Fruit fly (Drosophila melanogaster) whole organism, embryonic: ENCODE measurements around the gene CG15522.

Experiments used
- Atf6 ChIP-seq: fragments of 200-800 bp; sonication (Bioruptor generic); IDR thresholded peaks from 2 replicates; pipeline ENCODE4 v1.3.6; 2022; ENCODE audit warnings: missing biosample characterization, missing genetic modification characterization
- CG10209 ChIP-seq: fragments of 200-800 bp; sonication (Bioruptor generic); optimal IDR thresholded peaks from 3 replicates; lab custom pipeline; 2017; ENCODE audit warnings: missing biosample characterization, mild to moderate bottlenecking, missing genetic modification characterization, missing genetic modification reagents
- CG11723 ChIP-seq: fragments of 200-800 bp; sonication (Bioruptor generic); optimal IDR thresholded peaks from 2 replicates; lab custom pipeline; 2017; ENCODE audit warnings: missing biosample characterization, mild to moderate bottlenecking, missing genetic modification characterization
- CG13894 ChIP-seq: fragments of 200-800 bp; sonication (Bioruptor generic); optimal IDR thresholded peaks from 3 replicates; lab custom pipeline; 2018; ENCODE audit warnings: missing biosample characterization, mild to moderate bottlenecking, missing genetic modification characterization, moderate library complexity
- CG14014 ChIP-seq: fragments of 200-800 bp; sonication (Bioruptor generic); IDR thresholded peaks from 2 replicates; pipeline ENCODE4 v1.3.6; 2022; ENCODE audit warnings: missing biosample characterization, missing genetic modification characterization
- CG14050 ChIP-seq: fragments of 200-800 bp; sonication (Bioruptor generic); IDR thresholded peaks from 3 replicates; pipeline ENCODE4 v1.3.6; 2022; ENCODE audit warnings: missing biosample characterization, missing genetic modification characterization
- CG1529 ChIP-seq: fragments of 200-800 bp; sonication (Bioruptor generic); optimal IDR thresholded peaks from 3 replicates; lab custom pipeline; 2018; ENCODE audit warnings: missing biosample characterization, missing genetic modification characterization
- CG18599 ChIP-seq: fragments of 200-800 bp; sonication (Bioruptor generic); optimal IDR thresholded peaks from 3 replicates; lab custom pipeline; 2017; ENCODE audit warnings: missing biosample characterization, missing genetic modification characterization, mild to moderate bottlenecking, moderate library complexity, missing genetic modification reagents
- CG2120 ChIP-seq: fragments of 200-800 bp; sonication (Bioruptor generic); optimal IDR thresholded peaks from 3 replicates; lab custom pipeline; 2016; ENCODE audit warnings: missing biosample characterization, missing genetic modification characterization
- CG2129 ChIP-seq: fragments of 200-800 bp; sonication (Bioruptor generic); IDR thresholded peaks from 2 replicates; pipeline ENCODE4 v1.3.6; 2022; ENCODE audit warnings: missing biosample characterization, missing genetic modification characterization; ENCODE audit not compliant: partially characterized antibody
- CG2202 ChIP-seq: fragments of 200-800 bp; sonication (Bioruptor generic); optimal IDR thresholded peaks from 2 replicates; lab custom pipeline; 2018; ENCODE audit warnings: missing biosample characterization, mild to moderate bottlenecking, missing genetic modification characterization
- CG34224 ChIP-seq: fragments of 200-800 bp; sonication (Bioruptor generic); IDR thresholded peaks from 3 replicates; pipeline ENCODE4 v1.3.6; 2022; ENCODE audit warnings: missing biosample characterization, missing genetic modification characterization; ENCODE audit not compliant: partially characterized antibody
- CG3726 ChIP-seq: fragments of 200-800 bp; sonication (Bioruptor generic); IDR thresholded peaks from 3 replicates; pipeline ENCODE4, ENCODE4 v1.3.6; 2022; ENCODE audit warnings: missing biosample characterization, missing genetic modification characterization
- CG6813 ChIP-seq: fragments of 200-800 bp; sonication (Bioruptor generic); optimal IDR thresholded peaks from 2 replicates; lab custom pipeline; 2017; ENCODE audit warnings: missing biosample characterization, missing genetic modification characterization, mild to moderate bottlenecking, moderate library complexity, missing genetic modification reagents
- CG7745 ChIP-seq: fragments of 200-800 bp; sonication (Bioruptor generic); optimal IDR thresholded peaks from 2 replicates; lab custom pipeline; 2018; ENCODE audit warnings: missing biosample characterization, mild to moderate bottlenecking, missing genetic modification characterization, moderate library complexity
- CG9437 ChIP-seq: fragments of 200-800 bp; sonication (Bioruptor generic); optimal IDR thresholded peaks from 2 replicates; lab custom pipeline; 2018; ENCODE audit warnings: missing biosample characterization, mild to moderate bottlenecking, missing genetic modification characterization
- Camta ChIP-seq: fragments of 200-800 bp; sonication (Bioruptor generic); optimal IDR thresholded peaks from 2 replicates; lab custom pipeline; 2016; ENCODE audit warnings: missing biosample characterization, missing genetic modification characterization
- Chrac-16 ChIP-seq: fragments of 200-800 bp; sonication (Bioruptor generic); optimal IDR thresholded peaks from 3 replicates; lab custom pipeline; 2016; ENCODE audit warnings: missing biosample characterization, missing genetic modification characterization
- D19B ChIP-seq: fragments of 200-800 bp; sonication (Bioruptor generic); optimal IDR thresholded peaks from 2 replicates; lab custom pipeline; 2017; ENCODE audit warnings: missing biosample characterization, mild to moderate bottlenecking, missing genetic modification characterization
- Deaf1 ChIP-seq: fragments of 200-800 bp; optimal IDR thresholded peaks from 3 replicates; lab custom pipeline; 2019; ENCODE audit warnings: missing biosample characterization, mild to moderate bottlenecking, missing genetic modification characterization, moderate library complexity
- Fer1 ChIP-seq: fragments of 200-800 bp; sonication (Bioruptor generic); optimal IDR thresholded peaks from 2 replicates; lab custom pipeline; 2017; ENCODE audit warnings: missing biosample characterization, mild to moderate bottlenecking, missing genetic modification characterization
- Gug ChIP-seq: fragments of 200-800 bp; sonication (Bioruptor generic); IDR thresholded peaks from 4 replicates; pipeline ENCODE4 v1.3.6; 2022; ENCODE audit warnings: missing biosample characterization, missing genetic modification characterization
- Hmr ChIP-seq: fragments of 200-800 bp; sonication (Bioruptor generic); optimal IDR thresholded peaks from 3 replicates; lab custom pipeline; 2017; ENCODE audit warnings: mild to moderate bottlenecking, missing biosample characterization, missing genetic modification reagents, missing genetic modification characterization
- Hr78 ChIP-seq, 2 experiments: fragments of 200-800 bp in 1 of 2; fragments of >200 bp in 1 of 2; sonication (Bioruptor generic) in 1 of 2; optimal IDR thresholded peaks; 2 replicates each; lab custom pipeline; 2017 to 2019; ENCODE audit warnings: missing biosample characterization in 2 of 2, missing genetic modification characterization in 2 of 2, mild to moderate bottlenecking in 1 of 2, moderate library complexity in 1 of 2
- Jarid2 ChIP-seq: fragments of 200-800 bp; sonication (Bioruptor generic); optimal IDR thresholded peaks from 3 replicates; lab custom pipeline; 2017; ENCODE audit warnings: mild to moderate bottlenecking, missing biosample characterization, missing genetic modification reagents, missing genetic modification characterization
- Sry-δ ChIP-seq: fragments of 200-800 bp; sonication (Bioruptor generic); optimal IDR thresholded peaks from 2 replicates; lab custom pipeline; 2016; ENCODE audit warnings: missing biosample characterization, missing genetic modification characterization
- Taf1 ChIP-seq: fragments of 200-800 bp; sonication (Bioruptor generic); IDR thresholded peaks from 2 replicates; pipeline ENCODE4 v1.3.6; 2022; ENCODE audit warnings: missing biosample characterization, missing genetic modification characterization
- Vsx1 ChIP-seq: fragments of 200-800 bp; sonication (Bioruptor generic); optimal IDR thresholded peaks from 2 replicates; lab custom pipeline; 2017; ENCODE audit warnings: missing biosample characterization, mild to moderate bottlenecking, missing genetic modification characterization, missing genetic modification reagents
- bcd ChIP-seq: fragments of 200-800 bp; sonication (Bioruptor generic); optimal IDR thresholded peaks from 2 replicates; lab custom pipeline; 2017; ENCODE audit warnings: missing biosample characterization, mild to moderate bottlenecking, missing genetic modification characterization
- chinmo ChIP-seq: fragments of 200-800 bp; sonication (Bioruptor generic); IDR thresholded peaks from 4 replicates; pipeline ENCODE4 v1.3.6; 2022; ENCODE audit warnings: missing biosample characterization, missing genetic modification characterization; ENCODE audit not compliant: partially characterized antibody
- cwo ChIP-seq: fragments of 200-800 bp; sonication (Bioruptor generic); optimal IDR thresholded peaks from 3 replicates; lab custom pipeline; 2017; ENCODE audit warnings: missing biosample characterization, missing genetic modification characterization, mild to moderate bottlenecking, moderate library complexity, missing genetic modification reagents
- da ChIP-seq: fragments of 200-800 bp; sonication (Bioruptor generic); optimal IDR thresholded peaks from 2 replicates; lab custom pipeline; 2016; ENCODE audit warnings: missing biosample characterization, missing genetic modification characterization
- fd3F ChIP-seq: fragments of 200-800 bp; sonication (Bioruptor generic); optimal IDR thresholded peaks from 2 replicates; lab custom pipeline; 2018; ENCODE audit warnings: missing biosample characterization, mild to moderate bottlenecking, missing genetic modification characterization, moderate library complexity
- gcm ChIP-seq: fragments of 200-800 bp; sonication (Bioruptor generic); optimal IDR thresholded peaks from 2 replicates; lab custom pipeline; 2019; ENCODE audit warnings: missing biosample characterization, mild to moderate bottlenecking, missing genetic modification characterization, moderate library complexity
- hbn ChIP-seq: fragments of 200-800 bp; sonication (Bioruptor generic); IDR thresholded peaks from 2 replicates; pipeline ENCODE4 v1.3.6; 2022; ENCODE audit warnings: missing biosample characterization, missing genetic modification characterization; ENCODE audit not compliant: partially characterized antibody
- hth ChIP-seq: fragments of >200 bp; optimal IDR thresholded peaks from 2 replicates; lab custom pipeline; 2017; ENCODE audit warnings: inconsistent platforms
- lov ChIP-seq, 2 experiments: fragments of 200-800 bp in 1 of 2; fragments of >200 bp in 1 of 2; sonication (Bioruptor generic) in 1 of 2; IDR thresholded peaks in 1 of 2; optimal IDR thresholded peaks in 1 of 2; 2 replicates in 1 of 2; 3 replicates in 1 of 2; pipeline versions ENCODE4 v1.3.6 to Lab custom; 2017 to 2022; ENCODE audit warnings: missing biosample characterization in 1 of 2, missing genetic modification characterization in 1 of 2
- org-1 ChIP-seq: fragments of 200-800 bp; sonication (Bioruptor generic); optimal IDR thresholded peaks from 2 replicates; lab custom pipeline; 2017; ENCODE audit warnings: missing biosample characterization, missing genetic modification characterization
- pita ChIP-seq: fragments of 200-800 bp; sonication (Bioruptor generic); optimal IDR thresholded peaks from 2 replicates; lab custom pipeline; 2017; ENCODE audit warnings: missing biosample characterization, mild to moderate bottlenecking, missing genetic modification characterization
- ranshi ChIP-seq: fragments of 200-800 bp; sonication (Bioruptor generic); IDR thresholded peaks from 2 replicates; pipeline ENCODE4 v1.3.6; 2022; ENCODE audit warnings: missing biosample characterization, missing genetic modification characterization
- sd ChIP-seq: fragments of 200-800 bp; sonication (Bioruptor generic); optimal IDR thresholded peaks from 3 replicates; lab custom pipeline; 2018; ENCODE audit warnings: missing biosample characterization, mild to moderate bottlenecking, missing genetic modification characterization, moderate library complexity
- shn ChIP-seq: fragments of 200-800 bp; sonication (Bioruptor generic); optimal IDR thresholded peaks from 3 replicates; lab custom pipeline; 2016; ENCODE audit warnings: missing biosample characterization, missing genetic modification characterization
- slp2 ChIP-seq: fragments of 200-800 bp; sonication (Bioruptor generic); optimal IDR thresholded peaks from 2 replicates; lab custom pipeline; 2016; ENCODE audit warnings: missing biosample characterization, missing genetic modification characterization
- sr ChIP-seq: fragments of 200-800 bp; sonication (Bioruptor generic); IDR thresholded peaks from 3 replicates; pipeline ENCODE4 v1.3.6; 2022; ENCODE audit warnings: missing biosample characterization, missing genetic modification characterization
- stwl ChIP-seq: fragments of 200-800 bp; sonication (Bioruptor generic); optimal IDR thresholded peaks from 3 replicates; lab custom pipeline; 2018; ENCODE audit warnings: missing biosample characterization, mild to moderate bottlenecking, missing genetic modification characterization, moderate library complexity
- tx ChIP-seq: fragments of 200-800 bp; sonication (Bioruptor generic); optimal IDR thresholded peaks from 2 replicates; lab custom pipeline; 2016; ENCODE audit warnings: missing biosample characterization, missing genetic modification characterization
- zfh1 ChIP-seq: fragments of 200-800 bp; sonication (Bioruptor generic); IDR thresholded peaks from 3 replicates; pipeline ENCODE4 v1.3.6; 2022; ENCODE audit warnings: missing biosample characterization, missing genetic modification characterization

The CG15522 gene

dm6 chr3R:29926955-29927354 lies at the start of gene CG15522:
Gene CG15522, plus strand, starts transcription at chr3R:29927255.
- TF ChIP-seq hth (lab: Kevin White, UChicago): no peak
- TF ChIP-seq Fer1 (GFP tag; lab: Kevin White, UChicago): no peak
- no peak for TF ChIP-seq ranshi (GFP tag; lab: Robert Waterston, UW)
- TF ChIP-seq tx: no peak
- TF ChIP-seq zfh1 (GFP tag; lab: Robert Waterston, UW): no peak
- no peak for TF ChIP-seq CG2129 (GFP tag; lab: Robert Waterston, UW)
- no peak for TF ChIP-seq hbn
- TF ChIP-seq CG14050 (GFP tag; lab: Robert Waterston, UW): no peak
- TF ChIP-seq Jarid2: no peak
- no peak for TF ChIP-seq Taf1 (GFP tag; lab: Robert Waterston, UW)
- no peak for TF ChIP-seq Gug (GFP tag; lab: Robert Waterston, UW)
- no peak for TF ChIP-seq pita (GFP tag; lab: Kevin White, UChicago)

- TF ChIP-seq CG34224 (GFP tag; lab: Robert Waterston, UW): 0 out of 3 replicates have a peak, but pooled peaks have one; percentile 10
- no peak for TF ChIP-seq lov (optimal IDR thresholded peaks at IDR 0.05; lab: Kevin White, UChicago)
- TF ChIP-seq lov (GFP tag; IDR thresholded peaks at IDR 0.05; lab: Robert Waterston, UW): no peak
- TF ChIP-seq Vsx1 (GFP tag; lab: Kevin White, UChicago): no peak
- TF ChIP-seq chinmo (GFP tag; lab: Robert Waterston, UW): peak; percentile 92; the same call in 3 of the 4 replicates
These were observed 46.7 kb upstream of the CG15522 start for dm6 chr3R:29880306-29880705.

- TF ChIP-seq CG2120 (GFP tag; lab: Kevin White, UChicago) (peak; percentile 48), CG18599 (GFP tag; lab: Kevin White, UChicago) (peak; percentile 71), slp2 (no peak), CG6813 (peak; percentile 64), CG3726 (no peak), cwo (GFP tag; lab: Kevin White, UChicago) (peak; percentile 11), org-1 (peak; percentile 44), D19B (no peak), shn (GFP tag; lab: Kevin White, UChicago) (peak; percentile 2), CG11723 (peak; percentile 22), Chrac-16 (GFP tag; lab: Kevin White, UChicago) (no peak), CG2202 (tag; lab: Kevin White, UChicago) (peak; percentile 1), CG14014 (GFP tag; lab: Robert Waterston, UW) (peak; percentile 48; the same call in 1 of the 2 replicates), CG13894 (tag; lab: Kevin White, UChicago) (peak; percentile 31), da (GFP tag; lab: Kevin White, UChicago) (no peak), Deaf1 (tag; lab: Kevin White, UChicago) (peak; percentile 31), fd3F (GFP tag; lab: Kevin White, UChicago) (peak; percentile 15), sd (tag; lab: Kevin White, UChicago) (peak; percentile 9), gcm (GFP tag; lab: Kevin White, UChicago) (no peak), Hr78 (GFP tag; optimal IDR thresholded peaks at IDR 0.05; lab: Kevin White, UChicago) (no peak), Atf6 (GFP tag; lab: Robert Waterston, UW) (peak; percentile 38; the same call in 1 of the 2 replicates), CG9437 (no peak), CG1529 (GFP tag; lab: Kevin White, UChicago) (no peak), bcd (GFP tag; lab: Kevin White, UChicago) (peak; percentile 22), stwl (tag; lab: Kevin White, UChicago) (no peak), Camta (GFP tag; lab: Kevin White, UChicago) (no peak), Sry-δ (GFP tag; lab: Kevin White, UChicago) (no peak), Hmr (GFP tag; lab: Kevin White, UChicago) (peak; percentile 72), sr (GFP tag; lab: Robert Waterston, UW) (no peak), CG10209 (GFP tag; lab: Kevin White, UChicago) (peak; percentile 55), CG7745 (tag; lab: Kevin White, UChicago) (no peak)
These were observed 35.9 kb upstream of the CG15522 start for dm6 chr3R:29891183-29891582.
